Worm (Caenorhabditis elegans) whole organism, L3 larva: ENCODE measurements around the gene grl-28.
"Not testable (repeated sequence)": the region's sequence is repeated elsewhere in the genome, so short reads cannot be mapped to it uniquely, and the experiment has no call there.

ENCODE experiments used
- R02D3.7 ChIP-seq: fragments of 150-350 bp; optimal IDR thresholded peaks from 2 replicates; lab custom pipeline; 2014; ENCODE audit warnings: missing biosample characterization, missing genetic modification characterization
- ZK546.5 ChIP-seq: sonication (generic microtip); optimal IDR thresholded peaks from 2 replicates; lab custom pipeline; 2017; ENCODE audit warnings: missing biosample characterization, missing genetic modification characterization
- aly-2 ChIP-seq: fragments of 150-350 bp; optimal IDR thresholded peaks from 2 replicates; lab custom pipeline; 2014; ENCODE audit warnings: missing biosample characterization, missing genetic modification characterization
- ama-1 ChIP-seq: fragments of 150-350 bp; optimal IDR thresholded peaks from 2 replicates; lab custom pipeline; 2018
- ceh-16 ChIP-seq: sonication (generic microtip); optimal IDR thresholded peaks from 2 replicates; lab custom pipeline; 2017; ENCODE audit warnings: missing biosample characterization, missing genetic modification characterization
- ceh-28 ChIP-seq: fragments of 150-350 bp; optimal IDR thresholded peaks from 2 replicates; lab custom pipeline; 2014; ENCODE audit warnings: missing biosample characterization, missing genetic modification reagents, missing genetic modification characterization
- ceh-82 ChIP-seq: fragments of 150-350 bp; optimal IDR thresholded peaks from 2 replicates; lab custom pipeline; 2014; ENCODE audit warnings: missing biosample characterization, missing genetic modification characterization
- daf-12 ChIP-seq: fragments of 150-350 bp; optimal IDR thresholded peaks from 2 replicates; lab custom pipeline; 2014; ENCODE audit warnings: missing biosample characterization, missing genetic modification reagents, missing genetic modification characterization
- egl-27 ChIP-seq: sonication (generic microtip); optimal IDR thresholded peaks from 4 replicates; lab custom pipeline; 2017; ENCODE audit warnings: missing biosample characterization, missing genetic modification reagents, missing genetic modification characterization
- egl-5 ChIP-seq: fragments of 150-350 bp; optimal IDR thresholded peaks from 2 replicates; lab custom pipeline; 2017; ENCODE audit warnings: missing biosample characterization, missing genetic modification reagents, missing genetic modification characterization, inconsistent platforms
- elt-1 ChIP-seq: fragments of 150-350 bp; optimal IDR thresholded peaks from 2 replicates; lab custom pipeline; 2014; ENCODE audit warnings: missing biosample characterization, missing genetic modification characterization
- elt-2 ChIP-seq: sonication (generic microtip); optimal IDR thresholded peaks from 2 replicates; lab custom pipeline; 2016; ENCODE audit warnings: missing genetic modification reagents, mild to moderate bottlenecking, missing genetic modification characterization, missing compliant biosample characterization
- elt-3 ChIP-seq, 3 experiments: fragments of 150-350 bp in 1 of 3; sonication (generic microtip) in 2 of 3; optimal IDR thresholded peaks; 2 replicates in 2 of 3; 4 replicates in 1 of 3; lab custom pipeline; 2014 to 2017; ENCODE audit warnings: missing biosample characterization in 3 of 3, missing genetic modification characterization in 3 of 3
- eor-1 ChIP-seq, 2 experiments: fragments of 150-350 bp; optimal IDR thresholded peaks; 2 replicates each; lab custom pipeline; 2014 to 2018; ENCODE audit warnings: missing biosample characterization in 2 of 2, missing genetic modification characterization in 2 of 2
- fkh-10 ChIP-seq: sonication (generic microtip); optimal IDR thresholded peaks from 2 replicates; lab custom pipeline; 2017; ENCODE audit warnings: missing biosample characterization, missing genetic modification reagents, missing genetic modification characterization
- fos-1 ChIP-seq: fragments of 150-350 bp; optimal IDR thresholded peaks from 2 replicates; lab custom pipeline; 2014; ENCODE audit warnings: missing biosample characterization, missing genetic modification characterization
- jun-1 ChIP-seq: fragments of 150-350 bp; optimal IDR thresholded peaks from 2 replicates; lab custom pipeline; 2014; ENCODE audit warnings: missing biosample characterization, missing genetic modification reagents, missing genetic modification characterization
- lin-15B ChIP-seq: fragments of 150-350 bp; optimal IDR thresholded peaks from 2 replicates; lab custom pipeline; 2014; ENCODE audit warnings: missing biosample characterization, missing genetic modification characterization
- lsy-12 ChIP-seq: sonication (generic microtip); optimal IDR thresholded peaks from 2 replicates; lab custom pipeline; 2016; ENCODE audit warnings: mild to moderate bottlenecking, missing genetic modification characterization, missing compliant biosample characterization
- mdl-1 ChIP-seq: fragments of 150-350 bp; optimal IDR thresholded peaks from 2 replicates; lab custom pipeline; 2014; ENCODE audit warnings: missing biosample characterization, missing genetic modification characterization
- mml-1 ChIP-seq: fragments of 150-350 bp; sonication (generic microtip); optimal IDR thresholded peaks from 3 replicates; lab custom pipeline; 2014; ENCODE audit warnings: missing biosample characterization, missing genetic modification characterization
- nhr-11 ChIP-seq: fragments of 150-350 bp; optimal IDR thresholded peaks from 2 replicates; lab custom pipeline; 2014; ENCODE audit warnings: missing biosample characterization, missing genetic modification characterization
- nhr-12 ChIP-seq: fragments of 150-350 bp; optimal IDR thresholded peaks from 2 replicates; lab custom pipeline; 2014; ENCODE audit warnings: missing biosample characterization, missing genetic modification characterization
- nhr-23 ChIP-seq: fragments of 150-350 bp; optimal IDR thresholded peaks from 2 replicates; lab custom pipeline; 2014; ENCODE audit warnings: missing biosample characterization, missing genetic modification reagents, missing genetic modification characterization
- nhr-76 ChIP-seq: fragments of 150-350 bp; sonication (generic microtip); optimal IDR thresholded peaks from 5 replicates; lab custom pipeline; 2014; ENCODE audit warnings: missing biosample characterization, missing genetic modification characterization
- nhr-77 ChIP-seq: fragments of 150-350 bp; optimal IDR thresholded peaks from 2 replicates; lab custom pipeline; 2014; ENCODE audit warnings: missing biosample characterization, missing genetic modification characterization
- pha-4 ChIP-seq: fragments of 150-350 bp; optimal IDR thresholded peaks from 2 replicates; lab custom pipeline; 2014; ENCODE audit warnings: missing biosample characterization, missing genetic modification reagents, missing genetic modification characterization
- pqm-1 ChIP-seq: fragments of 150-350 bp; optimal IDR thresholded peaks from 2 replicates; lab custom pipeline; 2017; ENCODE audit warnings: missing biosample characterization, missing genetic modification characterization, inconsistent platforms
- sea-2 ChIP-seq: fragments of 150-350 bp; sonication (generic microtip); optimal IDR thresholded peaks from 4 replicates; lab custom pipeline; 2014; ENCODE audit warnings: missing biosample characterization, missing genetic modification reagents, missing genetic modification characterization
- unc-39 ChIP-seq: sonication (generic microtip); optimal IDR thresholded peaks from 4 replicates; lab custom pipeline; 2017; ENCODE audit warnings: missing biosample characterization, missing genetic modification characterization
- zag-1 ChIP-seq: fragments of 150-350 bp; optimal IDR thresholded peaks from 2 replicates; lab custom pipeline; 2014; ENCODE audit warnings: missing biosample characterization, missing genetic modification characterization

Gene grl-28

DNA sequence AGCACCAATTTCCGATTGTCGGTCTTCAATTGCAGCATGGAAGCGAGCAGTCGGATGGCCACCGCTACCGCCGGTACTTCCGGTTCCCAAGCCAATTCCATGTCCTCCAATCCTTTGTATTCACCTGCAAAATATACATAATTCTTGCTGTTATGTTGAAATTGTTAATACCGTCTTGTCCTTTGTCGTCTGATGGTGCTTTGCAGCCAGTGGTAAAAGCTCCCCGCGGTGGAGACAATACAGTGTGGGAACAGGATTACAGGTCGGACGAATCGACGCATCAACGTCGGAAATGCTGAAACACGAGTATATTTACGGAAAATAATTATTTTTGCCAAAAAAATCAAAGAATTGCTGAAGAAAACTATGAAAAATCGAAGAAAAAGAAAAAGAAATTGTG lies 12.7 kb upstream of the grl-28 start, which contains the start of gene T24A6.17:
Gene T24A6.17, minus strand, starts transcription at position 101 of the 400 bp plus-strand sequence.
- TF ChIP-seq ama-1 (lab: Kevin White, UChicago); pha-4 (tag; lab: Kevin White, UChicago); sea-2 (GFP tag; lab: Kevin White, UChicago): not testable (repeated sequence)

DNA sequence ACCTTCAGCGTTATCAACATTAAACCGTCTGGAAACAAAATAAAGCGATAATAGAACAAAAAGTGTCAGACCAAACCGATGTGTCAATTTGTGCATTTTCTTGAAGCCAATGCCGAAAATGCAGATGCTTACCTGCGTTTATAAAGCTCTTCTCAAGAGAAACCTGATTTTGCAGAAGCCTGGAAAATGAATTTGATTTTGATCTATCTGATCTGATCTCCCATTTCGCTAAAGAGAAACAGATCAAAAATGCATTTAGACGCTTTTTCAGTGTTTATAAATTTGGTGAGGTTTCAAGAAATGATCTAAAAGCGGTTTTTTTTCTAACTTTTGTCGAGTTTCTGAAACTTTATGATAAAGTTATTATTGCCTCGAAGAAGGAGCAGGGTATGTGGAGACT lies 11.2 kb upstream of the grl-28 start, which contains the start of gene T24A6.16:
Gene T24A6.16, minus strand, starts transcription at position 101 of the 400 bp plus-strand sequence.
- TF ChIP-seq ceh-16, ceh-82, daf-12 (tag; lab: Kevin White, UChicago): not testable (repeated sequence)

DNA sequence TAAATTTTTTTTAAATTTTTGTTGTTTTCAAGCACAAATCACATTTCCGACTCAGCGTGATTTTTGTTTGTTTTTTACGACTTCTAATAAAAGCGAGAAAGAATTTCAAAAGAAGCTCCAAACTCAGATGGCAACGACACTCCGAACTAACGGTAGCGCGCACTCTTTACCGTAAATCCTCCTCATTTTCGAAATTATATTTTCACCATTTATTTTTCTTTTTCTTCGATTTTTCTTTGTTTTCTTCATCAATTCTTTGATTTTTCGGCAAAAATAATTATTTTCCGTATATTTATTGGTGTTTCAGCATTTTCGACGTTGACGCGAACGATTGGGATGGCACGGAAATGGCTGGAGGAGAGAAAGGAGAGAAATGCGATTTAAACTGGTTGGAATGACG lies 7.1 kb upstream of the grl-28 start, which contains the start of gene T24A6.1:
Gene T24A6.1, plus strand, starts transcription at position 301 of the 400 bp plus-strand sequence.
- not testable (repeated sequence) for TF ChIP-seq mml-1, fos-1, nhr-12 (tag; lab: Kevin White, UChicago)

DNA sequence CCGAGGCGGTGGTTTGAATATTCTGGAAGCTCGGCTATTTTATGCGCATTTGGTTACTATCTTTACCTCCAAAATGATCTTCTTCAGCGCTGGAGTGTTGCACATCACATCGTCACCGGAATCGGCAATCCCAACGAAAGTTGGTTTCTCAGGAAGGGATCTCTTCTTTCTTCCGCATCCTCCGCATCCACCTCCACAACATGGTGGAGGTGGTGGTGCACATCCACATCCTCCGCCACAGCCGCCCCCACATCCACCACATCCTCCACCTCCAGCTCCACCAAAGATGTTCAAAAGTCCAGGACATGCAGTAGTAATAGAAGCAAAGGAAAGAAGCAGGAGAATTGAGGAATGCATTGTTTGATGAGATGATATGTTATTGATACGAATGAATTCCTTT lies 5.8 kb upstream of the grl-28 start, which contains the start of gene grl-31:
Gene grl-31, minus strand, starts transcription at position 357 of the 400 bp plus-strand sequence.
- no peak for TF ChIP-seq zag-1 (tag; lab: Kevin White, UChicago)
- no peak for TF ChIP-seq ceh-16 (tag; lab: Kevin White, UChicago)
- TF ChIP-seq aly-2 (tag; lab: Kevin White, UChicago) = no peak
- no peak for TF ChIP-seq eor-1 (tag; optimal IDR thresholded peaks at IDR 0.05; lab: Kevin White, UChicago)
- TF ChIP-seq, all 47 proteins: peak for 0

DNA sequence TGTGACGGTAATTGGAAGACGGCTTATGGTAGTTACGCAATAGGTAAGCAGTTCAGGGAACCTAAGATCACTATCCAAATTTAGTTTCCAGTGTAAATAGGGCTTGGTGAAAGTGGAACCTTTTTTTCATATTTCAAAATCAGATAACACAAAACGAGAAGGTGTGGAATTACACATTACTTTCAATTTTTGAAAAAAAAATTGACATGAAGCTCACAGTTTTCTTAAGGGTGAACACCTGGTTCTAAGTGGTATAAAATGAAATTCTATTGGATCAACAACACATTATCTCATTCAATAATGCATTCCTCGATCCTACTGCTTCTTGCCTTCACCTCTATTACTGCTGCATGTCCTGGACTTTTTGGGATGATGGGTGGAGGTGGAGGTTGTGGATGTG lies 4.3 kb upstream of the grl-28 start, which contains the start of gene grl-30:
Gene grl-30, plus strand, starts transcription at position 301 of the 400 bp plus-strand sequence.
- no peak for TF ChIP-seq fkh-10
- TF ChIP-seq nhr-23 (tag; lab: Kevin White, UChicago) = no peak
- TF ChIP-seq mml-1 (tag; lab: Kevin White, UChicago) = no peak
- TF ChIP-seq jun-1 (tag; lab: Kevin White, UChicago) = no peak
- TF ChIP-seq R02D3.7 (tag; lab: Kevin White, UChicago) = no peak
- no peak for TF ChIP-seq nhr-11 (tag; lab: Kevin White, UChicago)
- no peak for TF ChIP-seq egl-27 (tag; lab: Kevin White, UChicago)
- TF ChIP-seq nhr-77 (tag; lab: Kevin White, UChicago) = no peak
- no peak for TF ChIP-seq ceh-82 (tag; lab: Kevin White, UChicago)
- TF ChIP-seq egl-5 = no peak
- no peak for TF ChIP-seq ceh-28 (tag; lab: Kevin White, UChicago)
- no peak for TF ChIP-seq elt-1 (tag; lab: Kevin White, UChicago)
- no peak for TF ChIP-seq nhr-76 (tag; lab: Kevin White, UChicago)
- TF ChIP-seq ceh-16 (tag; lab: Kevin White, UChicago) = no peak

DNA sequence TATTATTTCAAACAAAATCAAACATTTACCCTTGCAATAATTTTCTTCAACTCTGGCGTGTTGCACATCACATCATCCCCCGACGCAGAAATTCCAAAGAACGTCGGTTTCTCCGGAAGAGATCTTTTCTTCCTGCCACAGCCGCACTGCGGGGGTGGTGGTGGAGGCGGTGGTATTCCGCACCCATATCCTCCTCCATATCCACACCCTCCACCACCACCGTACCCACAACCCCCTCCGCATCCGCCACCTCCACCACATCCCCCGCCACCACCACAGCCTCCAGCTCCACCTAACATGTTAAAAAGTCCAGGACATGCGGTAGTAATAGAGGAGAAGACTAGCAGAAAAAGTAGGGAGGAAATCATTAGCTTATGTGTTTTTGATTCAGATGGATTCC lies 3.2 kb upstream of the grl-28 start, which contains the start of gene grl-29:
Gene grl-29, minus strand, starts transcription at position 368 of the 400 bp plus-strand sequence.
- TF ChIP-seq pha-4 (tag; lab: Kevin White, UChicago) = no peak
- TF ChIP-seq ceh-82 (tag; lab: Kevin White, UChicago) = no peak

DNA sequence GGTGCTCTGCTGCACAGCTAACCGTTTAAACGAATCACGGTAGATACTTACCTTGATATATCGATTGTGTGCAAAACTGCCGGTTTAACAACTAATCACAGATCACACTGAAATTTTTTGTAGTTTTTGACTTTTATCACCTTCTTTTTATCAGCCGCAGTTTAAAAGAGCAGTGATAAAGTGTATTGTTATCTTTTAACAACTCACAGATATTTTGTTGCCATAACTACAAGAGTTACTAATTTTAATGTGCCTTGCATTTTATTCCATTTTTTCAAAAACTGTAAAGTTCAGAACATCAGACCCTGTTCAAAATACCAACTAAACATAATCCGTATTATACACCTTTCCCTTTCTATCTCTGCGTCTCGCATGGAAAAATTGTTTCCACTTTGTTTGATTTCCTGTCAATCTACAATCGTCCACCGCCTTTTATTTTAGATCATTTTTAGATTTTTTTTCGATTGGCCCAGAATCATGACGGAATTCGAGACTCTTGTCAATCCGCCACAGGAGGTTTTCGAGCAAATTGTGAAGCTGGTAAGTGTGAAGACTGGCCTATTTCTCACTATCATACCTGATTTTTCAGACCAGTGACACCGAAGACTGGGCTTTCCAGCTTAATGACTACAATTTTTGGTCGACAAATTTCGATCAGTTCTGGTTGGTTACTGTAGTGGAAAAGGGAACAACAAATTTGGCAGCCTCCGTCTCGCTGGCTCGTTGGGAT lies 1.2 kb upstream of the grl-28 start, which contains the start of gene T24A6.20:
Gene T24A6.20, plus strand, starts transcription at position 395 of the 730 bp plus-strand sequence.
- TF ChIP-seq aly-2 (tag; lab: Kevin White, UChicago) (no peak), mml-1 (tag; lab: Kevin White, UChicago) (no peak), ZK546.5 (tag; lab: Kevin White, UChicago) (no peak), unc-39 (tag; lab: Kevin White, UChicago) (no peak), pqm-1 (tag; lab: Kevin White, UChicago) (peak; percentile 17), mdl-1 (no peak), lsy-12 (tag; lab: Kevin White, UChicago) (no peak), ceh-28 (tag; lab: Kevin White, UChicago) (no peak), elt-2 (peak; percentile 78), nhr-12 (tag; lab: Kevin White, UChicago) (no peak), lin-15B (tag; lab: Kevin White, UChicago) (no peak), egl-5 (no peak), elt-3 (tag; optimal IDR thresholded peaks at IDR 0.05; lab: Kevin White, UChicago) (no peak), nhr-77 (tag; lab: Kevin White, UChicago) (no peak)
- TF ChIP-seq, all 47 proteins: peak for 2
